Fruit fly (Drosophila melanogaster): ENCODE measurements around the gene AP-2sigma.

Gene AP-2sigma

dm6 chr3R:21241332-21241731 is 28.5 kb downstream of the AP-2sigma start:
- TF ChIP-seq psq (optimal IDR thresholded peaks at IDR 0.05) (no peak), insv (optimal IDR thresholded peaks at IDR 0.05) (no peak), ttk (optimal IDR thresholded peaks at IDR 0.05) (no peak), Sin3A (optimal IDR thresholded peaks at IDR 0.05) (no peak), Myc (optimal IDR thresholded peaks at IDR 0.05) (no peak), h (optimal IDR thresholded peaks at IDR 0.05) (no peak)

- TF ChIP-seq psq (optimal IDR thresholded peaks at IDR 0.05) (no peak), Myc (optimal IDR thresholded peaks at IDR 0.05) (no peak), Sin3A (optimal IDR thresholded peaks at IDR 0.05) (no peak), h (optimal IDR thresholded peaks at IDR 0.05) (no peak), ttk (optimal IDR thresholded peaks at IDR 0.05) (no peak), insv (optimal IDR thresholded peaks at IDR 0.05) (no peak)
These were observed 32.8 kb downstream of the AP-2sigma start, which contains the start of gene e for dm6 chr3R:21237099-21237498. Gene e (minus strand): TSS chr3R:21237177.

dm6 chr3R:21224230-21224629 is 45.6 kb downstream of the AP-2sigma start:
- TF ChIP-seq psq (optimal IDR thresholded peaks at IDR 0.05) (no peak), ttk (optimal IDR thresholded peaks at IDR 0.05) (no peak), h (optimal IDR thresholded peaks at IDR 0.05) (no peak), Sin3A (optimal IDR thresholded peaks at IDR 0.05) (no peak), Myc (optimal IDR thresholded peaks at IDR 0.05) (no peak), insv (optimal IDR thresholded peaks at IDR 0.05) (no peak)

dm6 chr3R:21223453-21224057 is 46.3 kb downstream of the AP-2sigma start, which contains the start of the genes CG3337 and Nelf-A:
Gene CG3337 (minus strand): TSS chr3R:21223584.
Gene Nelf-A (plus strand): TSS chr3R:21223704.
- no peak for TF ChIP-seq psq (optimal IDR thresholded peaks at IDR 0.05)
- TF ChIP-seq Myc (optimal IDR thresholded peaks at IDR 0.05) = no peak
- no peak for TF ChIP-seq ttk (optimal IDR thresholded peaks at IDR 0.05)

Data from Kc167 (cell line).